Fruit fly (Drosophila melanogaster) whole organism, wandering third instar larva: ENCODE data around the gene CG45307.
A peak's percentile ranks its signal among the peaks of the same experiment; 100 is the strongest.

Experiments used
- Abd-B ChIP-seq: fragments of >200 bp; optimal IDR thresholded peaks from 2 replicates; lab custom pipeline; 2017; ENCODE audit warnings: missing biosample characterization, missing genetic modification characterization
- CG32264 ChIP-seq: fragments of 200-800 bp; sonication (Bioruptor generic); optimal IDR thresholded peaks from 2 replicates; lab custom pipeline; 2016; ENCODE audit warnings: missing biosample characterization, missing genetic modification characterization
- CG9705 ChIP-seq: fragments of 200-800 bp; sonication (Bioruptor generic); optimal IDR thresholded peaks from 2 replicates; lab custom pipeline; 2018; ENCODE audit warnings: missing biosample characterization, mild to moderate bottlenecking, missing genetic modification characterization
- CrebA ChIP-seq: fragments of 200-800 bp; sonication (Bioruptor generic); optimal IDR thresholded peaks from 2 replicates; lab custom pipeline; 2016; ENCODE audit warnings: missing biosample characterization, mild to moderate bottlenecking, missing genetic modification characterization, borderline replicate concordance
- Dfd ChIP-seq: fragments of >200 bp; optimal IDR thresholded peaks from 2 replicates; lab custom pipeline; 2017; ENCODE audit warnings: missing biosample characterization, missing genetic modification characterization
- GATAd ChIP-seq: sonication (Bioruptor generic); optimal IDR thresholded peaks from 2 replicates; lab custom pipeline; 2016; ENCODE audit warnings: missing biosample characterization, missing genetic modification characterization
- Hnf4 ChIP-seq: fragments of 200-800 bp; sonication (Bioruptor generic); optimal IDR thresholded peaks from 2 replicates; lab custom pipeline; 2016; ENCODE audit warnings: missing biosample characterization, mild to moderate bottlenecking, missing genetic modification characterization
- Hr78 ChIP-seq: fragments of >200 bp; optimal IDR thresholded peaks from 2 replicates; lab custom pipeline; 2017; ENCODE audit warnings: missing biosample characterization, missing genetic modification characterization
- Jra ChIP-seq: sonication (Bioruptor generic); optimal IDR thresholded peaks from 2 replicates; lab custom pipeline; 2016; ENCODE audit warnings: missing biosample characterization, missing genetic modification characterization
- Mio ChIP-seq: sonication (Bioruptor generic); optimal IDR thresholded peaks from 2 replicates; lab custom pipeline; 2016; ENCODE audit warnings: missing biosample characterization, missing genetic modification characterization
- Rel ChIP-seq, 2 experiments: fragments of 200-800 bp; sonication (Bioruptor generic) in 1 of 2; optimal IDR thresholded peaks; 2 replicates in 1 of 2; 3 replicates in 1 of 2; lab custom pipeline; 2016 to 2019; ENCODE audit warnings: mild to moderate bottlenecking in 2 of 2, missing biosample characterization in 2 of 2, missing genetic modification characterization in 2 of 2, moderate library complexity in 1 of 2
- Sp1 ChIP-seq: fragments of 200-800 bp; sonication (Bioruptor generic); optimal IDR thresholded peaks from 3 replicates; lab custom pipeline; 2019; ENCODE audit warnings: missing biosample characterization, mild to moderate bottlenecking, missing genetic modification characterization, moderate library complexity
- Vsx2 ChIP-seq: fragments of 200-300, 225-300 bp; sonication (Bioruptor generic); optimal IDR thresholded peaks from 2 replicates; lab custom pipeline; 2018; ENCODE audit warnings: missing biosample characterization, missing genetic modification characterization; ENCODE audit not compliant: partially characterized antibody
- br ChIP-seq: fragments of 200-800 bp; sonication (Bioruptor generic); optimal IDR thresholded peaks from 2 replicates; lab custom pipeline; 2016; ENCODE audit warnings: missing biosample characterization, missing genetic modification characterization
- brk ChIP-seq: fragments of 200-800 bp; sonication (Bioruptor generic); optimal IDR thresholded peaks from 2 replicates; lab custom pipeline; 2016; ENCODE audit warnings: missing biosample characterization, mild to moderate bottlenecking, missing genetic modification characterization
- dl ChIP-seq, 2 experiments: fragments of 175-275, 200-275 bp in 1 of 2; fragments of 200-275 bp in 1 of 2; sonication (Bioruptor generic); optimal IDR thresholded peaks; lab custom pipeline; 2018; ENCODE audit warnings: mild to moderate bottlenecking in 2 of 2, missing biosample characterization in 2 of 2, missing genetic modification characterization in 2 of 2, moderate library complexity in 2 of 2; ENCODE audit not compliant: partially characterized antibody in 2 of 2, insufficient read depth in 1 of 2
- dmrt93B ChIP-seq: fragments of 200-800 bp; sonication (Bioruptor generic); optimal IDR thresholded peaks from 2 replicates; lab custom pipeline; 2018; ENCODE audit warnings: missing biosample characterization, mild to moderate bottlenecking, missing genetic modification characterization
- ey ChIP-seq: fragments of 200-800 bp; sonication (Bioruptor generic); optimal IDR thresholded peaks from 2 replicates; lab custom pipeline; 2016; ENCODE audit warnings: missing biosample characterization, missing genetic modification characterization
- foxo ChIP-seq, 2 experiments: fragments of 200-800 bp; sonication (Bioruptor generic); optimal IDR thresholded peaks; 2 replicates in 1 of 2; 3 replicates in 1 of 2; lab custom pipeline; 2016 to 2017; ENCODE audit warnings: missing biosample characterization in 2 of 2, missing genetic modification characterization in 2 of 2
- h ChIP-seq: fragments of 200-800 bp; sonication (Bioruptor generic); optimal IDR thresholded peaks from 3 replicates; lab custom pipeline; 2016; ENCODE audit warnings: missing biosample characterization, mild to moderate bottlenecking, missing genetic modification characterization
- jim ChIP-seq: fragments of 175-275, 200-325 bp; sonication (Bioruptor generic); optimal IDR thresholded peaks from 2 replicates; lab custom pipeline; 2016; ENCODE audit warnings: missing biosample characterization, mild to moderate bottlenecking, missing genetic modification characterization
- lola ChIP-seq: fragments of >200 bp; optimal IDR thresholded peaks from 2 replicates; lab custom pipeline; 2017; ENCODE audit warnings: missing biosample characterization, missing genetic modification characterization
- pan ChIP-seq: fragments of >200 bp; optimal IDR thresholded peaks from 2 replicates; lab custom pipeline; 2017
- sage ChIP-seq: fragments of 200-800 bp; sonication (Bioruptor generic); optimal IDR thresholded peaks from 2 replicates; lab custom pipeline; 2016; ENCODE audit warnings: missing biosample characterization, mild to moderate bottlenecking, missing genetic modification characterization
- sv ChIP-seq: fragments of 200-800 bp; sonication (Bioruptor generic); optimal IDR thresholded peaks from 3 replicates; lab custom pipeline; 2016; ENCODE audit warnings: missing biosample characterization, missing genetic modification characterization
- tai ChIP-seq: sonication (Bioruptor generic); optimal IDR thresholded peaks from 2 replicates; lab custom pipeline; 2016; ENCODE audit warnings: missing biosample characterization, missing genetic modification characterization
- usp ChIP-seq: fragments of >200 bp; optimal IDR thresholded peaks from 2 replicates; lab custom pipeline; 2017; ENCODE audit warnings: missing biosample characterization, missing genetic modification characterization
- woc ChIP-seq: sonication (Bioruptor generic); optimal IDR thresholded peaks from 2 replicates; lab custom pipeline; 2016; ENCODE audit warnings: missing biosample characterization, mild to moderate bottlenecking, missing genetic modification characterization

Gene CG45307

dm6 chr2L:8709078-8709399 is 42.9 kb downstream of the CG45307 start (continued):
- TF ChIP-seq dmrt93B (GFP tag; lab: Kevin White, UChicago) (no peak), Rel (GFP tag; optimal IDR thresholded peaks at IDR 0.05; lab: Kevin White, UChicago) (no peak), Rel (tag; optimal IDR thresholded peaks at IDR 0.05; lab: Kevin White, UChicago) (no peak), woc (GFP tag; lab: Kevin White, UChicago) (no peak), foxo (GFP tag; optimal IDR thresholded peaks at IDR 0.05; lab: Kevin White, UChicago) (no peak), Dfd (no peak), pan (lab: Kevin White, UChicago) (no peak), usp (GFP tag; lab: Kevin White, UChicago) (no peak), Hr78 (GFP tag; lab: Kevin White, UChicago) (no peak)
- TF ChIP-seq, all 38 proteins: peak for 4

dm6 chr2L:8708399-8709077 is 43.4 kb downstream of the CG45307 start:
- peak; percentile 23 for TF ChIP-seq Hnf4 (GFP tag; lab: Kevin White, UChicago)
- TF ChIP-seq Vsx2 (GFP tag; lab: Kevin White, UChicago): peak; percentile 59
- no peak for TF ChIP-seq Abd-B (GFP tag; lab: Kevin White, UChicago)
- TF ChIP-seq Rel (GFP tag; optimal IDR thresholded peaks at IDR 0.05; lab: Kevin White, UChicago): no peak
- TF ChIP-seq Rel (tag; optimal IDR thresholded peaks at IDR 0.05; lab: Kevin White, UChicago): peak; percentile 41

dm6 chr2L:8707522-8707921 is 44.4 kb downstream of the CG45307 start:
- TF ChIP-seq sage (no peak), CrebA (GFP tag; lab: Kevin White, UChicago) (no peak), lola (GFP tag; lab: Kevin White, UChicago) (no peak), usp (GFP tag; lab: Kevin White, UChicago) (no peak), GATAd (no peak)
- TF ChIP-seq, all 38 proteins: peak for 0

dm6 chr2L:8704648-8705622 is 47.0 kb downstream of the CG45307 start, which contains the start of gene CatB:
Gene CatB (plus strand): TSS chr2L:8705572.
- TF ChIP-seq woc (GFP tag; lab: Kevin White, UChicago) (peak; percentile 10), CG32264 (GFP tag; lab: Kevin White, UChicago) (no peak), Hnf4 (GFP tag; lab: Kevin White, UChicago) (peak; percentile 72), sv (GFP tag; lab: Kevin White, UChicago) (no peak), ey (no peak), br (GFP tag; lab: Kevin White, UChicago) (peak; percentile 16), tai (GFP tag; lab: Kevin White, UChicago) (no peak), dl (GFP tag; optimal IDR thresholded peaks at IDR 0.05; lab: Kevin White, UChicago; ENCODE audit: insufficient read depth in 1 of 2, partially characterized antibody in 2 of 2) (no peak), h (peak; percentile 66), Rel (GFP tag; optimal IDR thresholded peaks at IDR 0.05; lab: Kevin White, UChicago) (peak; percentile 65), Rel (tag; optimal IDR thresholded peaks at IDR 0.05; lab: Kevin White, UChicago) (peak; percentile 60), Sp1 (GFP tag; lab: Kevin White, UChicago) (peak; percentile 64), foxo (GFP tag; optimal IDR thresholded peaks at IDR 0.05; lab: Kevin White, UChicago) (peak in 1 of 2 experiments; percentile 33), CG9705 (GFP tag; lab: Kevin White, UChicago) (no peak), CrebA (GFP tag; lab: Kevin White, UChicago) (peak; percentile 92), usp (GFP tag; lab: Kevin White, UChicago) (no peak), jim (no peak), Vsx2 (GFP tag; lab: Kevin White, UChicago) (no peak), brk (peak; percentile 73)

- TF ChIP-seq sv (GFP tag; lab: Kevin White, UChicago): no peak
- TF ChIP-seq foxo (GFP tag; optimal IDR thresholded peaks at IDR 0.05; lab: Kevin White, UChicago): no peak
- TF ChIP-seq ey: no peak
- no peak for TF ChIP-seq Jra (GFP tag; lab: Kevin White, UChicago)
- no peak for TF ChIP-seq Mio (GFP tag; lab: Kevin White, UChicago)
- no peak for TF ChIP-seq Rel (GFP tag; optimal IDR thresholded peaks at IDR 0.05; lab: Kevin White, UChicago)
- TF ChIP-seq Rel (tag; optimal IDR thresholded peaks at IDR 0.05; lab: Kevin White, UChicago): peak; percentile 98
These were observed 48.9 kb downstream of the CG45307 start for dm6 chr2L:8702907-8703626.
